Worm (Caenorhabditis elegans): ENCODE data around the gene T06D8.9.

T06D8.9 gene

ce11 chrII:11247414-11247813, 8.0 kb downstream of the T06D8.9 start, which contains the start of gene T06D8.10:
Gene T06D8.10, minus strand, starts transcription at chrII:11247514.
- no peak for TF ChIP-seq ztf-23 (GFP tag; IDR thresholded peaks at IDR 0.05)

ce11 chrII:11255536-11255935, 16.1 kb downstream of the T06D8.9 start, which contains the start of gene T05B9.2:
Gene T05B9.2, plus strand, starts transcription at chrII:11255836.
- TF ChIP-seq ztf-29 (GFP tag; IDR thresholded peaks at IDR 0.05) (no peak), cog-1 (tag; optimal IDR thresholded peaks at IDR 0.05) (no peak), med-1 (GFP tag; optimal IDR thresholded peaks at IDR 0.05; ENCODE audit: insufficient read depth) (no peak), tab-1 (GFP tag; IDR thresholded peaks at IDR 0.05) (no peak), ztf-23 (GFP tag; IDR thresholded peaks at IDR 0.05) (no peak), ref-1 (GFP tag; conservative IDR thresholded peaks at IDR 0.05) (no peak), flt-1 (GFP tag; IDR thresholded peaks at IDR 0.05) (no peak), T22C8.4 (GFP tag; IDR thresholded peaks at IDR 0.05) (no peak), klf-2 (GFP tag; conservative IDR thresholded peaks at IDR 0.05) (no peak)

- TF ChIP-seq tab-1 (GFP tag; IDR thresholded peaks at IDR 0.05), result no peak
- TF ChIP-seq cog-1 (tag; optimal IDR thresholded peaks at IDR 0.05), result no peak
- TF ChIP-seq T22C8.4 (GFP tag; IDR thresholded peaks at IDR 0.05), result no peak
- TF ChIP-seq ztf-23 (GFP tag; IDR thresholded peaks at IDR 0.05), result no peak
Observed at ce11 chrII:11259766-11260165, 20.4 kb downstream of the T06D8.9 start.

DNA sequence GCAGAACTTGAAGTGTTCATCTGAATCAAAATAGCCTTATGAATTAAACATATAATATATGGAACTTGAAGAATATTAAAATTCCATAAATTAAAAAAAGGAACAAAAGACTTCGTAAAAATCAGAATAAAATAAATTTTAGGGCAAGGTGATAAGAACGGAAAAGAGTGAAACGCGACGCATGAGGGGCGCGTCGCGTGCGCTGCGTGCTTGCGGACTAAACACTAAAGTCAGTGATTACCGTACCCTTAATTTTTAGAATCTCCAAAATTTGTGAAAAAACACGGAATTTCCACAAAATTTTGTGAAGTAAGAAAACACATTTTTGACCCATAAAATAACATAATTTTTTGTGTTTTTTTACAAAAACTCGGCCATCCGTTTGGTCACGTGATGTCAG, 21.8 kb downstream of the T06D8.9 start, which contains the start of gene T05B9.1:
Gene T05B9.1, minus strand, starts transcription at position 20 of the 400 bp plus-strand sequence.
- no peak for TF ChIP-seq ref-1 (GFP tag; conservative IDR thresholded peaks at IDR 0.05)
- no peak for TF ChIP-seq klf-2 (GFP tag; conservative IDR thresholded peaks at IDR 0.05)
- TF ChIP-seq T22C8.4 (GFP tag; IDR thresholded peaks at IDR 0.05), result no peak
- no peak for TF ChIP-seq ztf-23 (GFP tag; IDR thresholded peaks at IDR 0.05)
- no peak for TF ChIP-seq cog-1 (tag; optimal IDR thresholded peaks at IDR 0.05)
- no peak for TF ChIP-seq med-1 (GFP tag; optimal IDR thresholded peaks at IDR 0.05; ENCODE audit: insufficient read depth)
- TF ChIP-seq flt-1 (GFP tag; IDR thresholded peaks at IDR 0.05), result no peak
- no peak for TF ChIP-seq ztf-29 (GFP tag; IDR thresholded peaks at IDR 0.05)
- TF ChIP-seq tab-1 (GFP tag; IDR thresholded peaks at IDR 0.05), result no peak

DNA sequence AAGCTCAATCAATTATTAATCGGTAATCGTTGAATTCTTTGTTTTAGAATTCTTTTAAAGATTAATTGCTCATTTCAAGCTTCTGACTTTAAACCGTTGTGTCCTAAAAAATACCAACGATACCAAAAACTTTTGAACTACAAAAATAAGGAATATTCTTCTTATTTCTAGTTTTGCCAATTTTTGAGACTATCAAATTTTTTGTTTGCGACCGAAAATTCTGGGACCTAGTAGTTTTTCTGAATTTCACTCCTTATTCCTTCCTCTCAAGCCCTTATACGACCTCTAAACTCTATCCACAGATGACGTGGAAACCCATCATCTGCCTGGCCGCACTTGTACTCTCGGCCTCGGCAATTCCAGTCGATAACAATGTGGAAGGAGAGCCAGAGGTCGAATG, 29.4 kb downstream of the T06D8.9 start, which contains the start of gene cut-1:
Gene cut-1, plus strand, starts transcription at position 301 of the 400 bp plus-strand sequence.
- TF ChIP-seq ztf-29 (GFP tag; IDR thresholded peaks at IDR 0.05) (no peak), T22C8.4 (GFP tag; IDR thresholded peaks at IDR 0.05) (no peak), ref-1 (GFP tag; conservative IDR thresholded peaks at IDR 0.05) (no peak), flt-1 (GFP tag; IDR thresholded peaks at IDR 0.05) (no peak), tab-1 (GFP tag; IDR thresholded peaks at IDR 0.05) (no peak), ztf-23 (GFP tag; IDR thresholded peaks at IDR 0.05) (no peak), klf-2 (GFP tag; conservative IDR thresholded peaks at IDR 0.05) (no peak), med-1 (GFP tag; optimal IDR thresholded peaks at IDR 0.05; ENCODE audit: insufficient read depth) (no peak), cog-1 (tag; optimal IDR thresholded peaks at IDR 0.05) (no peak)

ce11 chrII:11270829-11271228, 31.4 kb downstream of the T06D8.9 start:
- no peak for TF ChIP-seq cog-1 (tag; optimal IDR thresholded peaks at IDR 0.05)
- no peak for TF ChIP-seq ztf-29 (GFP tag; IDR thresholded peaks at IDR 0.05)
- no peak for TF ChIP-seq klf-2 (GFP tag; conservative IDR thresholded peaks at IDR 0.05)
- TF ChIP-seq flt-1 (GFP tag; IDR thresholded peaks at IDR 0.05), result no peak
- TF ChIP-seq ztf-23 (GFP tag; IDR thresholded peaks at IDR 0.05), result no peak
- no peak for TF ChIP-seq med-1 (GFP tag; optimal IDR thresholded peaks at IDR 0.05; ENCODE audit: insufficient read depth)
- no peak for TF ChIP-seq tab-1 (GFP tag; IDR thresholded peaks at IDR 0.05)
- TF ChIP-seq T22C8.4 (GFP tag; IDR thresholded peaks at IDR 0.05), result no peak
- TF ChIP-seq ref-1 (GFP tag; conservative IDR thresholded peaks at IDR 0.05), result no peak

DNA sequence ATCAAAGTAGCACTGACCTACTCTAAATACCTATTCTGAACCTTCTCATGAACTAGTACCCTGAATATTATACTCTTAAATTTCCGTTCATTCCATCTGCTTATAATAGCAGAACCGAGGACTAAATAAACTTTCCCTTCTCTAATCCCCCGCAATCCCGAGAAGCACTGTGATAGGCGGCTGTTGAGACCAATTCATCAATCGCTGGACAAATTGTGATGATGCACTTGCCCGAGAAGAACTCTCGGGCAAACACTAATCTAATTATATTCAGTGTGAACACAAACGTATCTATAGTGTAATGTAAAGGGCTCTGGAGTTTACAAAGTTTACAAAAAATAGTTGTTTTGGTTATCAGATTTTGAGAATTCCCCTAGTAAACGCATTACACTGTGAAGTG, 35.5 kb downstream of the T06D8.9 start:
- no peak for TF ChIP-seq flt-1 (GFP tag; IDR thresholded peaks at IDR 0.05)
- TF ChIP-seq T22C8.4 (GFP tag; IDR thresholded peaks at IDR 0.05), result no peak
- no peak for TF ChIP-seq ztf-29 (GFP tag; IDR thresholded peaks at IDR 0.05)
- no peak for TF ChIP-seq ref-1 (GFP tag; conservative IDR thresholded peaks at IDR 0.05)
- TF ChIP-seq klf-2 (GFP tag; conservative IDR thresholded peaks at IDR 0.05), result no peak
- no peak for TF ChIP-seq tab-1 (GFP tag; IDR thresholded peaks at IDR 0.05)
- TF ChIP-seq cog-1 (tag; optimal IDR thresholded peaks at IDR 0.05), result no peak
- TF ChIP-seq med-1 (GFP tag; optimal IDR thresholded peaks at IDR 0.05; ENCODE audit: insufficient read depth), result no peak
- TF ChIP-seq ztf-23 (GFP tag; IDR thresholded peaks at IDR 0.05), result no peak

- TF ChIP-seq ref-1 (GFP tag; conservative IDR thresholded peaks at IDR 0.05) (no peak), cog-1 (tag; optimal IDR thresholded peaks at IDR 0.05) (no peak), med-1 (GFP tag; optimal IDR thresholded peaks at IDR 0.05; ENCODE audit: insufficient read depth) (no peak)
Observed at ce11 chrII:11275484-11275883, 36.1 kb downstream of the T06D8.9 start.

DNA sequence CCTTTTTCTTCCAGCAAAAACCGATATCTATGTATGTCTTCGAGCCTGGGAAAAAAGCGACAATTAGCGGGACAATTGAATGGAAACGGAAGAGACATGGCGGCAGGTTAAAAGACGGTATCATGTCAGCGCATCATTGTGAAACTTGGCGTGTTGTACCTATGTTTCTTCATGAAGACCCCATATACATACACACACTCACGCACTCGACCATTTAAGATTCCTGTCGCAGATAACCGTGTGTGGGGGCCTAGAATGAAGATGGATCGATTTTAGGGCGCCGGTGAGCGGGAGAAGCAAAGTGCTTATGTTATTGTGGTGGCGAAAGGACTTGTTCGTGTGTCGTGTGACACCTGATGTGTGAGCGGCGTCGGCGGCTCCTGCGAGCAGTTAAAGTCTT, 37.5 kb downstream of the T06D8.9 start:
- TF ChIP-seq tab-1 (GFP tag; IDR thresholded peaks at IDR 0.05) (no peak), flt-1 (GFP tag; IDR thresholded peaks at IDR 0.05) (no peak), ref-1 (GFP tag; conservative IDR thresholded peaks at IDR 0.05) (no peak), ztf-23 (GFP tag; IDR thresholded peaks at IDR 0.05) (no peak), ztf-29 (GFP tag; IDR thresholded peaks at IDR 0.05) (no peak), T22C8.4 (GFP tag; IDR thresholded peaks at IDR 0.05) (no peak), cog-1 (tag; optimal IDR thresholded peaks at IDR 0.05) (no peak)

DNA sequence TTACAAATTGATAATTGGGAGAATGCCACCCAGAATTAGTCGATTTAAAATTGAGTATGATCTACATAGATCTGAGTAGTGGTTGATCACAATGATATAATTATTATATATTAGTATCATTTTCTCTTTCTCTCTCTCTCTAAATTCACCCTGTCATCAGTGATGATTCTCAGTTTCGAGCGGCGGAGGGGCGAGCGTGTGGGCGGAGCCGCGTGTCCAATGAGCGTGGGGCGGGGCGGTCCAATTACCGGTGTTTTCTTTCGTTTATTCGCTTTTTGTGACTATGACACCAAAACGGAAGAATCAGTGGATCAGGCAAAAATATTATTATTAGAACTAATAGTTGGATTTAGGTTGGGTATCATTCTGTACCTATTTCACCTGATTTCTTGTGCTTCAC, 40.6 kb downstream of the T06D8.9 start:
- TF ChIP-seq med-1 (GFP tag; optimal IDR thresholded peaks at IDR 0.05; ENCODE audit: insufficient read depth), result no peak
- no peak for TF ChIP-seq cog-1 (tag; optimal IDR thresholded peaks at IDR 0.05)
- TF ChIP-seq ref-1 (GFP tag; conservative IDR thresholded peaks at IDR 0.05), result no peak
- no peak for TF ChIP-seq T22C8.4 (GFP tag; IDR thresholded peaks at IDR 0.05)
- no peak for TF ChIP-seq klf-2 (GFP tag; conservative IDR thresholded peaks at IDR 0.05)
- no peak for TF ChIP-seq flt-1 (GFP tag; IDR thresholded peaks at IDR 0.05)
- TF ChIP-seq tab-1 (GFP tag; IDR thresholded peaks at IDR 0.05), result no peak
- TF ChIP-seq ztf-29 (GFP tag; IDR thresholded peaks at IDR 0.05), result no peak
- no peak for TF ChIP-seq ztf-23 (GFP tag; IDR thresholded peaks at IDR 0.05)

Data from whole organism, midembryonic.